Worm (Caenorhabditis elegans) whole organism, L3 larva: ENCODE measurements around the gene lim-6.

Source experiments
- ZK546.5 ChIP-seq: sonication (generic microtip); optimal IDR thresholded peaks from 2 replicates; lab custom pipeline; 2017; ENCODE audit warnings: missing biosample characterization, missing genetic modification characterization
- aly-2 ChIP-seq: fragments of 150-350 bp; optimal IDR thresholded peaks from 2 replicates; lab custom pipeline; 2014; ENCODE audit warnings: missing biosample characterization, missing genetic modification characterization
- ama-1 ChIP-seq: fragments of 150-350 bp; optimal IDR thresholded peaks from 2 replicates; lab custom pipeline; 2018
- ceh-28 ChIP-seq: fragments of 150-350 bp; optimal IDR thresholded peaks from 2 replicates; lab custom pipeline; 2014; ENCODE audit warnings: missing biosample characterization, missing genetic modification reagents, missing genetic modification characterization
- ceh-9 ChIP-seq: sonication (generic microtip); optimal IDR thresholded peaks from 2 replicates; lab custom pipeline; 2018; ENCODE audit warnings: missing biosample characterization, missing genetic modification characterization
- daf-12 ChIP-seq: fragments of 150-350 bp; optimal IDR thresholded peaks from 2 replicates; lab custom pipeline; 2014; ENCODE audit warnings: missing biosample characterization, missing genetic modification reagents, missing genetic modification characterization
- egl-27 ChIP-seq: sonication (generic microtip); optimal IDR thresholded peaks from 4 replicates; lab custom pipeline; 2017; ENCODE audit warnings: missing biosample characterization, missing genetic modification reagents, missing genetic modification characterization
- egl-5 ChIP-seq: fragments of 150-350 bp; optimal IDR thresholded peaks from 2 replicates; lab custom pipeline; 2017; ENCODE audit warnings: missing biosample characterization, missing genetic modification reagents, missing genetic modification characterization, inconsistent platforms
- elt-1 ChIP-seq: fragments of 150-350 bp; optimal IDR thresholded peaks from 2 replicates; lab custom pipeline; 2014; ENCODE audit warnings: missing biosample characterization, missing genetic modification characterization
- elt-2 ChIP-seq: sonication (generic microtip); optimal IDR thresholded peaks from 2 replicates; lab custom pipeline; 2016; ENCODE audit warnings: missing genetic modification reagents, mild to moderate bottlenecking, missing genetic modification characterization, missing compliant biosample characterization
- elt-3 ChIP-seq, 3 experiments: fragments of 150-350 bp in 1 of 3; sonication (generic microtip) in 2 of 3; optimal IDR thresholded peaks; 2 replicates in 2 of 3; 4 replicates in 1 of 3; lab custom pipeline; 2014 to 2017; ENCODE audit warnings: missing biosample characterization in 3 of 3, missing genetic modification characterization in 3 of 3
- eor-1 ChIP-seq, 2 experiments: fragments of 150-350 bp; optimal IDR thresholded peaks; 2 replicates each; lab custom pipeline; 2014 to 2018; ENCODE audit warnings: missing biosample characterization in 2 of 2, missing genetic modification characterization in 2 of 2
- fkh-10 ChIP-seq: sonication (generic microtip); optimal IDR thresholded peaks from 2 replicates; lab custom pipeline; 2017; ENCODE audit warnings: missing biosample characterization, missing genetic modification reagents, missing genetic modification characterization
- fkh-2 ChIP-seq: fragments of 150-350 bp; optimal IDR thresholded peaks from 2 replicates; lab custom pipeline; 2014; ENCODE audit warnings: missing biosample characterization, missing genetic modification reagents, missing genetic modification characterization
- fos-1 ChIP-seq: fragments of 150-350 bp; optimal IDR thresholded peaks from 2 replicates; lab custom pipeline; 2014; ENCODE audit warnings: missing biosample characterization, missing genetic modification characterization
- jun-1 ChIP-seq: fragments of 150-350 bp; optimal IDR thresholded peaks from 2 replicates; lab custom pipeline; 2014; ENCODE audit warnings: missing biosample characterization, missing genetic modification reagents, missing genetic modification characterization
- lin-15B ChIP-seq: fragments of 150-350 bp; optimal IDR thresholded peaks from 2 replicates; lab custom pipeline; 2014; ENCODE audit warnings: missing biosample characterization, missing genetic modification characterization
- lin-39 ChIP-seq: fragments of 150-350 bp; optimal IDR thresholded peaks from 2 replicates; lab custom pipeline; 2018; ENCODE audit warnings: missing biosample characterization, missing genetic modification reagents, missing genetic modification characterization
- lsy-12 ChIP-seq: sonication (generic microtip); optimal IDR thresholded peaks from 2 replicates; lab custom pipeline; 2016; ENCODE audit warnings: mild to moderate bottlenecking, missing genetic modification characterization, missing compliant biosample characterization
- mml-1 ChIP-seq: fragments of 150-350 bp; sonication (generic microtip); optimal IDR thresholded peaks from 3 replicates; lab custom pipeline; 2014; ENCODE audit warnings: missing biosample characterization, missing genetic modification characterization
- nfya-1 ChIP-seq: sonication (generic microtip); optimal IDR thresholded peaks from 2 replicates; lab custom pipeline; 2017; ENCODE audit warnings: missing genetic modification characterization, mild to moderate bottlenecking, missing compliant biosample characterization, antibody characterized with exemption, moderate library complexity; ENCODE audit not compliant: insufficient read depth
- nhr-11 ChIP-seq: fragments of 150-350 bp; optimal IDR thresholded peaks from 2 replicates; lab custom pipeline; 2014; ENCODE audit warnings: missing biosample characterization, missing genetic modification characterization
- nhr-23 ChIP-seq: fragments of 150-350 bp; optimal IDR thresholded peaks from 2 replicates; lab custom pipeline; 2014; ENCODE audit warnings: missing biosample characterization, missing genetic modification reagents, missing genetic modification characterization
- nhr-237 ChIP-seq: fragments of 150-350 bp; optimal IDR thresholded peaks from 2 replicates; lab custom pipeline; 2014; ENCODE audit warnings: missing biosample characterization, missing genetic modification characterization
- nhr-25 ChIP-seq: sonication (generic microtip); optimal IDR thresholded peaks from 2 replicates; lab custom pipeline; 2017; ENCODE audit warnings: missing biosample characterization, missing genetic modification characterization
- nhr-28 ChIP-seq: fragments of 150-350 bp; optimal IDR thresholded peaks from 2 replicates; lab custom pipeline; 2014; ENCODE audit warnings: missing biosample characterization, missing genetic modification characterization
- nhr-43 ChIP-seq: sonication (generic microtip); optimal IDR thresholded peaks from 2 replicates; lab custom pipeline; 2016; ENCODE audit warnings: mild to moderate bottlenecking, missing genetic modification characterization, missing compliant biosample characterization; ENCODE audit not compliant: poor library complexity, severe bottlenecking
- nhr-67 ChIP-seq: fragments of 150-350 bp; optimal IDR thresholded peaks from 2 replicates; lab custom pipeline; 2014; ENCODE audit warnings: missing biosample characterization, missing genetic modification characterization
- nhr-76 ChIP-seq: fragments of 150-350 bp; sonication (generic microtip); optimal IDR thresholded peaks from 5 replicates; lab custom pipeline; 2014; ENCODE audit warnings: missing biosample characterization, missing genetic modification characterization
- pqm-1 ChIP-seq: fragments of 150-350 bp; optimal IDR thresholded peaks from 2 replicates; lab custom pipeline; 2017; ENCODE audit warnings: missing biosample characterization, missing genetic modification characterization, inconsistent platforms
- sea-2 ChIP-seq: fragments of 150-350 bp; sonication (generic microtip); optimal IDR thresholded peaks from 4 replicates; lab custom pipeline; 2014; ENCODE audit warnings: missing biosample characterization, missing genetic modification reagents, missing genetic modification characterization
- skn-1 ChIP-seq: fragments of 150-350 bp; optimal IDR thresholded peaks from 2 replicates; lab custom pipeline; 2014; ENCODE audit warnings: missing biosample characterization, missing genetic modification characterization
- snpc-4 ChIP-seq: fragments of 150-350 bp; optimal IDR thresholded peaks from 2 replicates; lab custom pipeline; 2014; ENCODE audit warnings: missing biosample characterization, missing genetic modification characterization
- tbx-2 ChIP-seq: sonication (generic microtip); optimal IDR thresholded peaks from 2 replicates; lab custom pipeline; 2016; ENCODE audit warnings: mild to moderate bottlenecking, missing genetic modification characterization, missing compliant biosample characterization
- unc-39 ChIP-seq: sonication (generic microtip); optimal IDR thresholded peaks from 4 replicates; lab custom pipeline; 2017; ENCODE audit warnings: missing biosample characterization, missing genetic modification characterization
- unc-62 ChIP-seq: fragments of 150-350 bp; sonication (generic microtip); optimal IDR thresholded peaks from 4 replicates; lab custom pipeline; 2014; ENCODE audit warnings: missing biosample characterization, missing genetic modification reagents, missing genetic modification characterization
- ztf-11 ChIP-seq: fragments of 150-350 bp; optimal IDR thresholded peaks from 2 replicates; lab custom pipeline; 2014; ENCODE audit warnings: missing biosample characterization, missing genetic modification characterization
- ztf-4 ChIP-seq: fragments of 150-350 bp; optimal IDR thresholded peaks from 2 replicates; lab custom pipeline; 2014; ENCODE audit warnings: missing biosample characterization, missing genetic modification characterization

Gene lim-6

DNA sequence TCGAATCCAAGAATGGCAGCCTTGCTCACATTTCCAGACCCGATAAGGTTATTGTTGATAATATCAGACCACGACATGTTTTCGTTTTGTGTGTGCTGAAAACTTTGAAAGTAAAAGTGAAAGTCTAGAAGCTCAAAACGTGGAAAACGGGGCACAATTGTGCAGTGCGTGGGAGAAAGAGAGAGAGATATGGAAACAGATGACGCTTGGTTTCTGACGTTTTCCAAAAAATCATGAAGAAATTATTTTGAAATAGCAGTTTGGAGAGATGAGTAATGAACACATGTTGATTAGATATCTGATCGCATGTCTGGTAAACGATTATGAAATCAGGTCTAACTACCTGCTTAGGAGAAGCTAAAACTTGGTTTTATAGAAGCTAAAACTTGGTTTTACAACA is 8.3 kb downstream of the lim-6 start, which contains the start of gene pfn-3:
Gene pfn-3 (minus strand): TSS at position 101 of the 400 bp plus-strand sequence.
- TF ChIP-seq fkh-10 (GFP tag; lab: Kevin White, UChicago) = no peak
- no peak for TF ChIP-seq nfya-1
- no peak for TF ChIP-seq mml-1
- TF ChIP-seq nhr-76 (tag; lab: Kevin White, UChicago) = no peak
- TF ChIP-seq nhr-11 (tag; lab: Kevin White, UChicago) = no peak
- TF ChIP-seq nhr-237 (tag; lab: Kevin White, UChicago) = no peak
- TF ChIP-seq lin-39 = peak; percentile 1

DNA sequence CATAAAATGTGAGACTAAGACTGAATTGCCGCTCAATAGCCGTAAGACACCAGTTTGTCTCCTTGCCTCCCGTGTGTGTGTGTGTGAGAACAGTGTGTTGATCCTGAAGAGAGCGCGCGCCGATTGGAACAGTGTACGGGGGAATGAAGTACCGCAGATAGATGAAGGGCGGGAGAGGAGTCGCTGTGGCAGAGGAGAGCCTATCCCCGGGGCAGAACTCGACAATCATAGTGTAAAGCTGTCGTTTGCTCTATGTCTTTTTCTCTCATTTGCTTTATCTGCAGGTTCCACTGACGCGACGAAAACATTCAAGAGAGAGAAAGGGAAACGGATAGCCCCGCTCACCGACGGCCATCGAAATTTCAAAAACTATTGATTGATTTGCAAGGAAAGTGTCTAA is 9.7 kb downstream of the lim-6 start:
- TF ChIP-seq nhr-28 (no peak), eor-1 (tag; optimal IDR thresholded peaks at IDR 0.05; lab: Kevin White, UChicago) (no peak), ceh-28 (tag; lab: Kevin White, UChicago) (peak; percentile 0), unc-39 (tag; lab: Kevin White, UChicago) (no peak), ama-1 (no peak), lin-15B (no peak), ZK546.5 (tag; lab: Kevin White, UChicago) (no peak), nhr-43 (no peak), elt-3 (tag; optimal IDR thresholded peaks at IDR 0.05; lab: Kevin White, UChicago) (no peak), skn-1 (tag; lab: Kevin White, UChicago) (no peak), elt-2 (no peak), nfya-1 (peak; percentile 44), lin-39 (peak; percentile 28)
- TF ChIP-seq, all 47 proteins: peak for 3

DNA sequence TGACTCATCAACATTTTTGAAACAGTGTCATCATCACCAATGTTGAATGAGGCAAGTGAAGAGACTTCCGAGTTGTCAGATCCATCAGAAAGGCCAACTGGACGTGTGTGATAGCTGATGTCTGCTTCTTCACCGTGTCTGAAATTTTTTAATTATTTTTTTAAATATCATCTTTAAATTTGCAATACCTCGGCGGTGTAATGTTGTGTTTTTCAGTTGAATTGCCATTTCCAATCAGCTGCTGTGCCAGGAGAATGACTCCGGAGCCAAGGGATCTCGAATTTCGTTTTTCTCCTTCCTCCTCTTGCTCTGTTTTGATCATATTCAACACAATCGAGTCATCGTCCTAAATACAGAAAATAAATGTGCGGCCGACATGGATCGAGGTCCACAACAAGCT is 12.7 kb downstream of the lim-6 start:
- TF ChIP-seq ceh-28 (tag; lab: Kevin White, UChicago) = no peak

DNA sequence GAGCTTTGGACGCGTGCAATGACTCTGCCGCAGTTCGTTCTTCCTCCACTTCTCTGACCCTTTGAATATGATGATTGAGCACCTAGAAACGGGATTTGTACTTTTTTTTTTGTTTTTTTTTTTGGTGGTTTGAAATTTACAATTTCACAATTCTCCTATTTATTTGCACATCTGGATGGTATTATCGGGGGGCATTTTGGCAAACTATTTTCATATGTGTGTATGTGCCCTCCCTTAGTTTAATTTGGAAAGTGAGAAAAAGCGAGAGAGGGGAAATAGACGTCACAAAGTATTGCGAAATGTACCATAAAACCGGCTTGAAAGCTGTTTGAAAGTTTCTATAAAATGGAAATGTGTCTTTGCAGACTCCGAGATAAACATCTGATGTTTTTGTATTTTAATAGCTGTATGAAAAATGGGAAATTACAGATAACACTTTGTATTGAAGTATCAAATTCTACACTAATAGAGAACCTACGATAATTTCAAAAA is 14.2 kb downstream of the lim-6 start:
- TF ChIP-seq egl-5 (tag; lab: Kevin White, UChicago) (peak; percentile 26), nhr-25 (peak; percentile 64), ztf-4 (tag; lab: Kevin White, UChicago) (no peak), aly-2 (tag; lab: Kevin White, UChicago) (no peak), nfya-1 (peak; percentile 12), mml-1 (no peak), elt-1 (tag; lab: Kevin White, UChicago) (peak; percentile 12)

DNA sequence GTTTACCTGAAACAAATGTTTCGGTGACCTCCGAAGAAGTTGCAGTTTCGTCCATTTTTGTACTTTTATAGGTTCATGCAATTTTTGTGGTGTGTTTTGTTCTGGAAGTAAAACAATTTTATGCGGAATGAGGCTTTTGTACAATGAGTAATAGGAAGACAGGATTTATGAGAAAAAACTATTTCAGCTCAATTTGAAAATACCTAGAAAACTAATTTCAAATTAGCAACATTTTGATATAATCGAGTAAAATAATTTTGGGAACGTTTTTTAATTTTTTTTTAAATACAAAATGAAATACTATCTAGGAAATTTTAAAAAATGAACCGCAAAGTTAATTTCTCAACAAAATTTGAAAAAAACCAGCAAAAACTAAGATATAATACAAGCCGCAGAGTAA is 15.8 kb downstream of the lim-6 start, which contains the start of gene rei-2:
Gene rei-2 (minus strand): TSS at position 101 of the 400 bp plus-strand sequence.
- no peak for TF ChIP-seq ztf-11 (tag; lab: Kevin White, UChicago)
- TF ChIP-seq jun-1 (tag; lab: Kevin White, UChicago) = no peak
- no peak for TF ChIP-seq nhr-28
- no peak for TF ChIP-seq nhr-23 (tag; lab: Kevin White, UChicago)
- TF ChIP-seq sea-2 (GFP tag; lab: Kevin White, UChicago) = no peak
- TF ChIP-seq elt-3 (tag; optimal IDR thresholded peaks at IDR 0.05; lab: Kevin White, UChicago) = no peak
- TF ChIP-seq snpc-4 (tag; lab: Kevin White, UChicago) = no peak
- TF ChIP-seq mml-1 = no peak
- no peak for TF ChIP-seq eor-1 (tag; optimal IDR thresholded peaks at IDR 0.05; lab: Kevin White, UChicago)
- no peak for TF ChIP-seq fkh-10 (GFP tag; lab: Kevin White, UChicago)
- TF ChIP-seq lsy-12 = no peak
- TF ChIP-seq unc-62 (GFP tag; lab: Kevin White, UChicago) = no peak
- no peak for TF ChIP-seq elt-1 (tag; lab: Kevin White, UChicago)
- TF ChIP-seq nhr-67 (tag; lab: Kevin White, UChicago) = no peak
- no peak for TF ChIP-seq nhr-43
- TF ChIP-seq fos-1 (tag; lab: Kevin White, UChicago) = no peak
- no peak for TF ChIP-seq nhr-237 (tag; lab: Kevin White, UChicago)
- TF ChIP-seq, all 47 proteins: peak for 0

DNA sequence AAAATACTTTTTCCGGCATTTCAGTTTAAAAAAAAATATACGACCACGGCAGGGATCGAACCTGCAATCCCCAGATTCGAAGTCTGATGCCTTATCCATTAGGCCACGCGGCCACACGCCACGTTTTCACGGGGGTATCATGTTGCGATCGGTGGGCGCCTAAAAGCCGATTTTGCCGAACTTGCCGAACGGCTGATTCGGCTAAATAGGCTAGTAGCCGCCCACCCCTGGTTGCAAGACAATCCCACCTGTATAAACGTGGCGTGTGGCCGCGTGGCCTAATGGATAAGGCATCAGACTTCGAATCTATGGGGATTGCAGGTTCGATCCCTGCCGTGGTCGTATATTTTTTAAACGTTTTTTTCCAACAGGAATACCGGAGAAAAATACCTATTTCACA is 16.9 kb downstream of the lim-6 start:
- TF ChIP-seq nhr-11 (tag; lab: Kevin White, UChicago) (no peak), jun-1 (tag; lab: Kevin White, UChicago) (no peak), daf-12 (no peak), lin-15B (no peak), egl-27 (tag; lab: Kevin White, UChicago) (no peak), elt-1 (tag; lab: Kevin White, UChicago) (no peak), nhr-23 (tag; lab: Kevin White, UChicago) (no peak), unc-62 (GFP tag; lab: Kevin White, UChicago) (no peak), pqm-1 (tag; lab: Kevin White, UChicago) (no peak), ceh-9 (tag; lab: Kevin White, UChicago) (no peak), fkh-2 (tag; lab: Kevin White, UChicago) (no peak), nhr-28 (no peak), skn-1 (tag; lab: Kevin White, UChicago) (no peak), nhr-76 (tag; lab: Kevin White, UChicago) (no peak), ztf-4 (tag; lab: Kevin White, UChicago) (no peak), nhr-25 (no peak), sea-2 (GFP tag; lab: Kevin White, UChicago) (no peak), aly-2 (tag; lab: Kevin White, UChicago) (no peak), tbx-2 (tag; lab: Kevin White, UChicago) (no peak), nhr-67 (tag; lab: Kevin White, UChicago) (no peak)
